Fruit fly (Drosophila melanogaster): Measurements from ENCODE around the gene CG10194.

The CG10194 gene

DNA sequence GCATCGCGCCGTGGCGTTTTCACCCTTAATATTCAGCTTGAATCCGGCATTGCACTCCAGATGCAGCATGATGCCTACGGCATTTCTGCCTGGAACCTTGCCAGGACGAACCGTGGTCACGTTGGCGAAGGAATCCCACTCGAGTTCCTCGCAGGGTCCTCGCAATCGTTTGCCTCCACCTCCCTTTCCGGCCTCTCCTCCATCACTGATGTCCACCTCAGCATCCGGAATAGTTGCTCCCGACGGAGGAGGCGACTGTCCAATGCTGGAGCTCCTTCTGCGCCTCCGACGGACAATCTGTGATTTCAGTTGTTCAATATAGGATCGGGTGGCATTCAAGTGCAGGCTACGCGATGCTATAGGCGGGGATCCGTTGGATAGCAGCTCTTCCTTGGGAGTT lies 22.3 kb upstream of the CG10194 start:
- no peak for TF ChIP-seq CG11617 (GFP tag; optimal IDR thresholded peaks at IDR 0.05)
- no peak for TF ChIP-seq Clk (GFP tag; optimal IDR thresholded peaks at IDR 0.05)
- TF ChIP-seq kay (GFP tag; ENCODE audit: borderline replicate concordance) = no peak
- TF ChIP-seq CG5204 (GFP tag; optimal IDR thresholded peaks at IDR 0.05) = no peak
- TF ChIP-seq Mnt (GFP tag; optimal IDR thresholded peaks at IDR 0.05) = no peak
- TF ChIP-seq Crg-1 (GFP tag; optimal IDR thresholded peaks at IDR 0.05) = no peak

DNA sequence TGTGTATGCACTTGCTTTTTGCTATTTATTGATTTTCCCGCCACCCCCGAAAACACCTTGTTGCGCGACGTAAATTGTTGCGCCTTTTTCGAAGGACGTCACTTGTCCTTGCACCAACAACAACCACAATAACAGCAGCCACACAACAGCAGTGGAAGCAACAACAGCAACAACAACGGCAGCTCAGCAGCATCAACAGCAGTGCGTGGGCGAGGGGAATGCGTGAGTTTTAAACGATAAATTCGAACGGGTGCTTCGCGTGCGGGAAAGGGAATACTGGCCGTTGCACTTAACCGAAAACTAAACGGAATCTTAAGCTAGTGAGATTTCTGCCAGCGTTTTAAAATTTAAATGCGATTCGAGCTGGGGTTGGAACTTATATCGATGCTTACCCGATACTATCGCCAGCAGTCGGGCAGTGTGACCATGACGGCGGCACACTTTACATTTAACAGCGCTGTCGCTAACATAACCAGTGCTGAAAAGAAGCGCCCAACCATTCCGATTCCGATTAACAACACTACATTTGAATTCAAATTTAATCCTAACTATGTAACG lies 18.5 kb upstream of the CG10194 start, which contains the start of gene cyst:
Gene cyst (minus strand): TSS at position 404 of the 558 bp plus-strand sequence.
- TF ChIP-seq CG11617 (GFP tag; optimal IDR thresholded peaks at IDR 0.05) (peak; percentile 10), CG7045 (GFP tag; optimal IDR thresholded peaks at IDR 0.05) (peak; percentile 6), Crg-1 (GFP tag; optimal IDR thresholded peaks at IDR 0.05) (peak; percentile 74), Mnt (GFP tag; optimal IDR thresholded peaks at IDR 0.05) (peak; percentile 60), cnc (optimal IDR thresholded peaks at IDR 0.05) (no peak), kay (GFP tag; ENCODE audit: borderline replicate concordance) (no peak), CG33017 (tag; optimal IDR thresholded peaks at IDR 0.05) (peak; percentile 3), CG14711 (tag; optimal IDR thresholded peaks at IDR 0.05) (peak; percentile 13), Hr96 (GFP tag; optimal IDR thresholded peaks at IDR 0.05) (peak; percentile 61), CG5204 (GFP tag; optimal IDR thresholded peaks at IDR 0.05) (peak; percentile 29), CG1620 (GFP tag; optimal IDR thresholded peaks at IDR 0.05) (peak; percentile 75), CG7101 (tag; optimal IDR thresholded peaks at IDR 0.05) (peak; percentile 53), pad (GFP tag; optimal IDR thresholded peaks at IDR 0.05) (peak; percentile 70), tj (GFP tag; optimal IDR thresholded peaks at IDR 0.05) (peak; percentile 52), cic (GFP tag; optimal IDR thresholded peaks at IDR 0.05) (peak; percentile 37), ovo (GFP tag; optimal IDR thresholded peaks at IDR 0.05) (peak; percentile 45), toe (GFP tag; optimal IDR thresholded peaks at IDR 0.05) (peak; percentile 42), CG12768 (GFP tag; optimal IDR thresholded peaks at IDR 0.05) (no peak), Clk (GFP tag; optimal IDR thresholded peaks at IDR 0.05) (no peak), bab1 (GFP tag; optimal IDR thresholded peaks at IDR 0.05) (peak; percentile 44)

dm6 chr2L:19506323-19506722 lies 16.4 kb upstream of the CG10194 start:
- no peak for TF ChIP-seq CG5204 (GFP tag; optimal IDR thresholded peaks at IDR 0.05)

dm6 chr2L:19497983-19498382 lies 8.1 kb upstream of the CG10194 start, which contains the start of gene Top3alpha:
TSS of gene Top3alpha (plus strand) at chr2L:19498168.
- TF ChIP-seq CG12768 (GFP tag; optimal IDR thresholded peaks at IDR 0.05) = no peak
- TF ChIP-seq bab1 (GFP tag; optimal IDR thresholded peaks at IDR 0.05) = peak; percentile 29

DNA sequence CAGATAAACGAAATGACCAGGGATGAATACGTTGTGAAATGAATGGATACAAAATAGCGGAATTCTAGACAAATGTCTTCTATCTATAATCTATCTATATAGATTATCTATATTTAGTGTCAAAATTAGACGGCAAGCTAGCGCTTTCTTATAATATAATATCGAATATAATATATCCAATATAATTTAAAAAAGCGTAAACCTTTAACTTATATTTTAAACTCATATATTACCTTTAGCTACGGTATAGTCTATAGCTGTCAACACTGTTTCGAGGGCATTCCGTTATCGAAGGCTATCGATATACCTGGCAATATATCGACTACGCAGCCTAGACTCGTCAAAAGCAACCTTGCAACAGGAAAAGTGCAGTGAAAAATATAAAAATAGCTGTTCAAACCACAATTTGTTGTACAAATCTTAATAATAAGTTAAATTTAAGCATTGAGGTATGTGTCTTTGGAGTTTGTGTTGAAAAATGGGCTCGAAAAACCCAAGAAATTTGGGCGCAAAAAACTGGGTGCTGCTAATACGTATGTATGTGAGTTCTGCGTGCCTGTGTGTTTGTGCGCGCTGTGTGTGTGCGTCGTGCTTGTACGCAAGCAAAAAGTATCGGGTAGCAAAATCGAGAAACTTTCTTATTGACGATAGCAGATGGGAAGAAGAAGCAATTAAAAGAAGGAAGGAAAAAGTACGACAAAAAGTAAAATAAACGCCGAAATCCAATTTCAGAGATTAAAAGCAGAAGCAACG lies 3.2 kb upstream of the CG10194 start, which contains the start of the genes swm and Ctu2:
Gene swm (plus strand): TSS at position 318 of the 753 bp plus-strand sequence.
Gene Ctu2 (minus strand): TSS at position 320 of the 753 bp plus-strand sequence.
- peak; percentile 85 for TF ChIP-seq CG7101 (tag; optimal IDR thresholded peaks at IDR 0.05)
- TF ChIP-seq pad (GFP tag; optimal IDR thresholded peaks at IDR 0.05) = peak; percentile 38
- peak; percentile 78 for TF ChIP-seq bab1 (GFP tag; optimal IDR thresholded peaks at IDR 0.05)
- peak; percentile 70 for TF ChIP-seq tj (GFP tag; optimal IDR thresholded peaks at IDR 0.05)
- TF ChIP-seq cic (GFP tag; optimal IDR thresholded peaks at IDR 0.05) = no peak
- TF ChIP-seq Mnt (GFP tag; optimal IDR thresholded peaks at IDR 0.05) = peak; percentile 37
- TF ChIP-seq cnc (optimal IDR thresholded peaks at IDR 0.05) = no peak
- peak; percentile 67 for TF ChIP-seq ovo (GFP tag; optimal IDR thresholded peaks at IDR 0.05)
- TF ChIP-seq CG1620 (GFP tag; optimal IDR thresholded peaks at IDR 0.05) = peak; percentile 27
- no peak for TF ChIP-seq kay (GFP tag; ENCODE audit: borderline replicate concordance)
- peak; percentile 59 for TF ChIP-seq CG33017 (tag; optimal IDR thresholded peaks at IDR 0.05)
- peak; percentile 81 for TF ChIP-seq CG14711 (tag; optimal IDR thresholded peaks at IDR 0.05)
- TF ChIP-seq Hr96 (GFP tag; optimal IDR thresholded peaks at IDR 0.05) = peak; percentile 11
- TF ChIP-seq CG5204 (GFP tag; optimal IDR thresholded peaks at IDR 0.05) = no peak
- TF ChIP-seq Clk (GFP tag; optimal IDR thresholded peaks at IDR 0.05) = peak; percentile 36
- TF ChIP-seq Crg-1 (GFP tag; optimal IDR thresholded peaks at IDR 0.05) = peak; percentile 46
- peak; percentile 74 for TF ChIP-seq CG12768 (GFP tag; optimal IDR thresholded peaks at IDR 0.05)
- no peak for TF ChIP-seq toe (GFP tag; optimal IDR thresholded peaks at IDR 0.05)
- peak; percentile 73 for TF ChIP-seq CG11617 (GFP tag; optimal IDR thresholded peaks at IDR 0.05)
- peak; percentile 60 for TF ChIP-seq CG7045 (GFP tag; optimal IDR thresholded peaks at IDR 0.05)

DNA sequence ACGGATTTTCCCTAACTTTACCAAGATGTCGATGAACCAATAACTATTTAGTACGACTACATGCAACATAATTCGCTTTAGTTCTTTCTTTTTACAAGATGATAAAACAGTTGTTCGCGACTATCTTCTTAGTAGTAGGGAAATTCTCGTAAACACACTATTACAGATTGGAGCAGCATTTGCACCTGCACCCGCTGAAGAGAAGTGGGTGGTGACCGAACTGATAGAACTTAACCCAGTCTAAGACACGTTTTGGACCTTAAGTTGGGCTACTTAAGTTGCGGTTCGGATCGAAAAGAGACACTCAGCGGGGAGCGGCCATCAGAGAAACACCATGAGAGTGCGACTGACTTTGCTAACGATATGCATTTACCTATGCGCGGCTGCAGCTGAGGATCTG lies 2.7 kb downstream of the CG10194 start, which contains the start of gene CG13083:
Gene CG13083 (plus strand): TSS at position 301 of the 400 bp plus-strand sequence.
- TF ChIP-seq Clk (GFP tag; optimal IDR thresholded peaks at IDR 0.05) = no peak
- TF ChIP-seq CG12768 (GFP tag; optimal IDR thresholded peaks at IDR 0.05) = no peak
- no peak for TF ChIP-seq kay (GFP tag; ENCODE audit: borderline replicate concordance)
- no peak for TF ChIP-seq CG5204 (GFP tag; optimal IDR thresholded peaks at IDR 0.05)
- no peak for TF ChIP-seq cic (GFP tag; optimal IDR thresholded peaks at IDR 0.05)
- no peak for TF ChIP-seq ovo (GFP tag; optimal IDR thresholded peaks at IDR 0.05)
- TF ChIP-seq CG14711 (tag; optimal IDR thresholded peaks at IDR 0.05) = no peak
- TF ChIP-seq Mnt (GFP tag; optimal IDR thresholded peaks at IDR 0.05) = no peak
- TF ChIP-seq CG7045 (GFP tag; optimal IDR thresholded peaks at IDR 0.05) = no peak
- no peak for TF ChIP-seq CG7101 (tag; optimal IDR thresholded peaks at IDR 0.05)
- TF ChIP-seq CG1620 (GFP tag; optimal IDR thresholded peaks at IDR 0.05) = no peak
- no peak for TF ChIP-seq Hr96 (GFP tag; optimal IDR thresholded peaks at IDR 0.05)
- no peak for TF ChIP-seq pad (GFP tag; optimal IDR thresholded peaks at IDR 0.05)
- no peak for TF ChIP-seq CG33017 (tag; optimal IDR thresholded peaks at IDR 0.05)
- no peak for TF ChIP-seq tj (GFP tag; optimal IDR thresholded peaks at IDR 0.05)
- TF ChIP-seq cnc (optimal IDR thresholded peaks at IDR 0.05) = no peak
